Fruit fly (Drosophila melanogaster) whole organism: Measurements from ENCODE around the gene Acp98AB.

Source experiments
- CG8478 ChIP-seq: fragments of >200 bp; optimal IDR thresholded peaks from 2 replicates; lab custom pipeline; 2018; ENCODE audit warnings: inconsistent platforms
- Dll ChIP-seq: fragments of >200 bp; optimal IDR thresholded peaks from 2 replicates; lab custom pipeline; 2017
- EcR ChIP-seq, 2 experiments: fragments of >200 bp; optimal IDR thresholded peaks; 2 replicates each; lab custom pipeline; 2017; ENCODE audit warnings: missing biosample characterization in 2 of 2, missing genetic modification characterization in 2 of 2, missing genetic modification reagents in 2 of 2
- pan ChIP-seq: fragments of >200 bp; optimal IDR thresholded peaks from 2 replicates; lab custom pipeline; 2017
- psq ChIP-seq: fragments of >200 bp; optimal IDR thresholded peaks from 2 replicates; lab custom pipeline; 2017
- usp ChIP-seq: fragments of >200 bp; optimal IDR thresholded peaks from 2 replicates; lab custom pipeline; 2017; ENCODE audit warnings: missing biosample characterization, missing genetic modification characterization, mixed read lengths

- TF ChIP-seq EcR (GFP tag; optimal IDR thresholded peaks at IDR 0.05; lab: Kevin White, UChicago) (no peak), pan (lab: Kevin White, UChicago) (no peak), usp (GFP tag; lab: Kevin White, UChicago) (no peak), Dll (lab: Kevin White, UChicago) (no peak), psq (lab: Kevin White, UChicago) (no peak), CG8478 (lab: Kevin White, UChicago) (no peak)
Measured at dm6 chr3R:27700229-27700573, 5.5 kb downstream of the Acp98AB start, which contains the start of gene btz.
